Fruit fly (Drosophila melanogaster) whole organism, pupa: ENCODE measurements around the gene caz.

Experiments used
- CG10348 ChIP-seq: fragments of 200-800 bp; sonication (Bioruptor generic); IDR thresholded peaks from 2 replicates; pipeline ENCODE4 v1.3.6; 2022; ENCODE audit warnings: missing biosample characterization, missing genetic modification characterization
- CG12605 ChIP-seq: fragments of 200-800 bp; sonication (Bioruptor generic); IDR thresholded peaks from 2 replicates; pipeline ENCODE4 v1.3.6; 2022; ENCODE audit warnings: missing biosample characterization, missing genetic modification characterization
- CG14655 ChIP-seq: fragments of 200-800 bp; sonication (Bioruptor generic); optimal IDR thresholded peaks from 3 replicates; lab custom pipeline; 2017; ENCODE audit warnings: mild to moderate bottlenecking, missing biosample characterization, missing genetic modification reagents, missing genetic modification characterization
- CG32121 ChIP-seq: fragments of 200-800 bp; sonication (Bioruptor generic); IDR thresholded peaks from 2 replicates; pipeline ENCODE4 v1.3.6; 2022; ENCODE audit warnings: missing biosample characterization, missing genetic modification characterization
- CG34367 ChIP-seq: fragments of 200-800 bp; sonication (Bioruptor generic); optimal IDR thresholded peaks from 2 replicates; lab custom pipeline; 2018; ENCODE audit warnings: missing biosample characterization, mild to moderate bottlenecking, missing genetic modification characterization
- CG4496 ChIP-seq: fragments of 200-800 bp; sonication (Bioruptor generic); IDR thresholded peaks from 3 replicates; pipeline ENCODE4 v1.3.6; 2022; ENCODE audit warnings: missing biosample characterization, missing genetic modification characterization
- CG8159 ChIP-seq: fragments of 200-800 bp; sonication (Bioruptor generic); optimal IDR thresholded peaks from 3 replicates; lab custom pipeline; 2018; ENCODE audit warnings: missing biosample characterization, mild to moderate bottlenecking, missing genetic modification characterization, moderate library complexity
- Ets98B ChIP-seq: fragments of 200-800 bp; sonication (Bioruptor generic); IDR thresholded peaks from 2 replicates; pipeline ENCODE4 v1.3.6; 2022; ENCODE audit warnings: missing biosample characterization, missing genetic modification characterization
- Pif1A ChIP-seq: fragments of 200-800 bp; sonication (Bioruptor generic); optimal IDR thresholded peaks from 3 replicates; lab custom pipeline; 2016; ENCODE audit warnings: missing biosample characterization, missing genetic modification characterization
- Pif1B ChIP-seq: fragments of 200-800 bp; sonication (Bioruptor generic); optimal IDR thresholded peaks from 3 replicates; lab custom pipeline; 2016; ENCODE audit warnings: missing biosample characterization, missing genetic modification characterization
- Snoo ChIP-seq: fragments of 200-800 bp; sonication (Bioruptor generic); optimal IDR thresholded peaks from 3 replicates; lab custom pipeline; 2017; ENCODE audit warnings: missing biosample characterization, mild to moderate bottlenecking, missing genetic modification characterization, inconsistent platforms
- gl ChIP-seq: fragments of 200-800 bp; sonication (Bioruptor generic); optimal IDR thresholded peaks from 2 replicates; lab custom pipeline; 2018; ENCODE audit warnings: missing biosample characterization, mild to moderate bottlenecking, missing genetic modification characterization
- rn ChIP-seq: fragments of 200-800 bp; sonication (Bioruptor generic); IDR thresholded peaks from 2 replicates; pipeline ENCODE4 v1.3.6; 2022; ENCODE audit warnings: missing biosample characterization, missing genetic modification characterization

DNA sequence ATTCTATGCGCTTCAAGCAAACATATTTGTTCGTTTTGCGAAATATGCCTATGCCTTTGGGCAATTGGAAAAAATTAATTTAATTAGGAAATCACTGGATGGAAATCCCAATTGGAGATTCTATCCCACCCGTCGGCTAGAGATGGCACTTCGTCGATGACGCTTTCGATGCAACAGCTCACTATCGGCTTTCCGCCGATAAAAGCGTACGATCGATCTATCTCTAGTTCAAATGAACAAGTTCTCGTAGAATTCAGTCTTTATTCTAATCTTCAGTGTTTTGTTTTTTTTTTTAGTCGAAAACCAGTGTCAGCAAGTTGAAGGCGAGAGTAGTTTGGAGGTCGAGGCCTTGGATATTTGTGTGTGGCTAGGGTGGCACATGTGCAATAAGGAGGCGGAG lies 34.5 kb downstream of the caz start, which contains the start of the genes CG9917 and CG32579:
- TF ChIP-seq rn (no peak), Pif1A (no peak), gl (tag; lab: Kevin White, UChicago) (no peak), CG14655 (GFP tag; lab: Kevin White, UChicago) (no peak), CG34367 (tag; lab: Kevin White, UChicago) (no peak), Pif1B (GFP tag; lab: Kevin White, UChicago) (no peak), CG12605 (GFP tag; lab: Robert Waterston, UW) (no peak), CG8159 (no peak), CG4496 (GFP tag; lab: Robert Waterston, UW) (no peak), Snoo (tag; lab: Kevin White, UChicago) (no peak), CG10348 (GFP tag; lab: Robert Waterston, UW) (no peak), CG32121 (no peak), Ets98B (no peak)
